Worm (Caenorhabditis elegans) whole organism, L1 larva: ENCODE measurements around the gene spt-5.

Experiments used
- ces-1 ChIP-seq: fragments of 150-350 bp; optimal IDR thresholded peaks from 2 replicates; lab custom pipeline; 2014; ENCODE audit warnings: missing biosample characterization, missing genetic modification reagents, missing genetic modification characterization
- efl-1 ChIP-seq, 4 experiments: fragments of 150-350 bp; optimal IDR thresholded peaks in 3 of 4; peaks in 1 of 4; 1 replicate in 1 of 4; 2 replicates in 3 of 4; lab custom pipeline; 2014; ENCODE audit warnings: missing biosample characterization in 2 of 4, missing genetic modification characterization in 2 of 4, missing genetic modification reagents in 2 of 4
- elt-2 ChIP-seq: sonication (generic microtip); optimal IDR thresholded peaks from 2 replicates; lab custom pipeline; 2016; ENCODE audit warnings: missing genetic modification characterization, mild to moderate bottlenecking, inconsistent platforms, missing compliant biosample characterization, missing genetic modification reagents
- fkh-10 ChIP-seq: sonication (generic microtip); optimal IDR thresholded peaks from 2 replicates; lab custom pipeline; 2017; ENCODE audit warnings: missing biosample characterization, missing genetic modification reagents, missing genetic modification characterization
- fos-1 ChIP-seq: fragments of 150-350 bp; optimal IDR thresholded peaks from 2 replicates; lab custom pipeline; 2014; ENCODE audit warnings: missing biosample characterization, missing genetic modification characterization
- jun-1 ChIP-seq: fragments of 150-350 bp; optimal IDR thresholded peaks from 2 replicates; lab custom pipeline; 2014; ENCODE audit warnings: missing biosample characterization, missing genetic modification reagents, missing genetic modification characterization
- lin-15B ChIP-seq: fragments of 150-350 bp; sonication (generic microtip); optimal IDR thresholded peaks from 3 replicates; lab custom pipeline; 2014; ENCODE audit warnings: missing biosample characterization, missing genetic modification characterization
- lin-39 ChIP-seq: fragments of 150-350 bp; optimal IDR thresholded peaks from 2 replicates; lab custom pipeline; 2014; ENCODE audit warnings: missing biosample characterization, missing genetic modification reagents, missing genetic modification characterization
- lsy-2 ChIP-seq, 2 experiments: fragments of 150-350 bp; optimal IDR thresholded peaks; 2 replicates each; lab custom pipeline; 2014; ENCODE audit warnings: missing biosample characterization in 2 of 2, missing genetic modification characterization in 2 of 2
- skn-1 ChIP-seq: fragments of 150-350 bp; optimal IDR thresholded peaks from 2 replicates; lab custom pipeline; 2014; ENCODE audit warnings: missing biosample characterization, missing genetic modification characterization
- snpc-4 ChIP-seq: fragments of 150-350 bp; optimal IDR thresholded peaks from 2 replicates; lab custom pipeline; 2014; ENCODE audit warnings: missing biosample characterization, missing genetic modification characterization
- zag-1 ChIP-seq: fragments of 150-350 bp; optimal IDR thresholded peaks from 2 replicates; lab custom pipeline; 2014; ENCODE audit warnings: missing biosample characterization, missing genetic modification characterization
- ztf-11 ChIP-seq, 2 experiments: sonication (generic microtip); optimal IDR thresholded peaks; 2 replicates each; lab custom pipeline; 2016 to 2017; ENCODE audit warnings: missing genetic modification characterization in 2 of 2, missing biosample characterization in 1 of 2, missing compliant biosample characterization in 1 of 2

- no peak for TF ChIP-seq ztf-11 (tag; optimal IDR thresholded peaks at IDR 0.05; lab: Kevin White, UChicago)
- TF ChIP-seq fkh-10 (GFP tag; lab: Kevin White, UChicago) = no peak
- no peak for TF ChIP-seq efl-1 (optimal IDR thresholded peaks at IDR 0.05; lab: Kevin White, UChicago)
- TF ChIP-seq efl-1 (GFP tag; optimal IDR thresholded peaks at IDR 0.05 in 1 of 2; lab: Kevin White, UChicago) = no peak
- no peak for TF ChIP-seq lin-15B
- no peak for TF ChIP-seq ces-1 (GFP tag; lab: Kevin White, UChicago)
- TF ChIP-seq fos-1 = no peak
- no peak for TF ChIP-seq lin-39 (tag; lab: Kevin White, UChicago)
- no peak for TF ChIP-seq elt-2 (tag; lab: Kevin White, UChicago)
- no peak for TF ChIP-seq zag-1 (tag; lab: Kevin White, UChicago)
- no peak for TF ChIP-seq snpc-4 (tag; lab: Kevin White, UChicago)
- TF ChIP-seq skn-1 (tag; lab: Kevin White, UChicago) = no peak
- TF ChIP-seq jun-1 = no peak
- TF ChIP-seq lsy-2 (tag; optimal IDR thresholded peaks at IDR 0.05; lab: Kevin White, UChicago) = no peak
Measured at ce11 chrIV:12089551-12089950, 38.3 kb downstream of the spt-5 start, which contains the start of gene F11A10.6.
